Worm (Caenorhabditis elegans) whole organism, L4 larva: ENCODE results near the gene irld-28.
A peak's percentile ranks its signal among the peaks of the same experiment; 100 is the strongest.

Source experiments
- F26F4.8 ChIP-seq: fragments of 200-800 bp; sonication (Bioruptor generic); conservative IDR thresholded peaks from 2 replicates; pipeline ENCODE4 v1.3.6; 2022; ENCODE audit warnings: missing genetic modification characterization, missing compliant biosample characterization
- T20F7.1 ChIP-seq: fragments of 200-800 bp; sonication (Bioruptor generic); optimal IDR thresholded peaks from 2 replicates; lab custom pipeline; 2018; ENCODE audit warnings: mild to moderate bottlenecking, missing genetic modification characterization, missing compliant biosample characterization
- aha-1 ChIP-seq: fragments of 150-350 bp; peaks from one replicate; lab custom pipeline; 2014; ENCODE audit warnings: missing biosample characterization, missing genetic modification characterization
- ces-1 ChIP-seq: fragments of 150-350 bp; sonication (generic microtip); optimal IDR thresholded peaks from 4 replicates; lab custom pipeline; 2014; ENCODE audit warnings: missing biosample characterization, missing genetic modification reagents, missing genetic modification characterization
- dmd-6 ChIP-seq: fragments of 200-800 bp; sonication (Bioruptor generic); IDR thresholded peaks from 2 replicates; pipeline ENCODE4 v1.3.6; 2022; ENCODE audit warnings: missing genetic modification reagents, missing genetic modification characterization, missing compliant biosample characterization
- dmd-8 ChIP-seq: fragments of 200-800 bp; sonication (Bioruptor generic); IDR thresholded peaks from 2 replicates; pipeline ENCODE4 v1.3.6; 2022; ENCODE audit warnings: missing genetic modification characterization, missing compliant biosample characterization
- dve-1 ChIP-seq: sonication (generic microtip); optimal IDR thresholded peaks from 2 replicates; lab custom pipeline; 2017; ENCODE audit warnings: antibody characterized with exemption, mild to moderate bottlenecking, missing genetic modification characterization, missing compliant biosample characterization; ENCODE audit not compliant: insufficient read depth
- gei-8 ChIP-seq: fragments of 200-800 bp; sonication (Bioruptor generic); optimal IDR thresholded peaks from 2 replicates; lab custom pipeline; 2018; ENCODE audit warnings: mild to moderate bottlenecking, missing genetic modification characterization, missing compliant biosample characterization
- hlh-30 ChIP-seq: sonication (generic microtip); optimal IDR thresholded peaks from 2 replicates; lab custom pipeline; 2017; ENCODE audit warnings: antibody characterized with exemption, mild to moderate bottlenecking, missing genetic modification characterization, missing compliant biosample characterization; ENCODE audit not compliant: insufficient read depth
- lim-7 ChIP-seq: fragments of 200-800 bp; sonication (Bioruptor generic); IDR thresholded peaks from 2 replicates; pipeline ENCODE4 v1.3.6; 2022; ENCODE audit warnings: missing genetic modification characterization, missing compliant biosample characterization
- nhr-237 ChIP-seq: sonication (generic microtip); optimal IDR thresholded peaks from 2 replicates; lab custom pipeline; 2017; ENCODE audit warnings: missing biosample characterization, missing genetic modification characterization
- nhr-28 ChIP-seq: fragments of 150-350 bp; optimal IDR thresholded peaks from 2 replicates; lab custom pipeline; 2014; ENCODE audit warnings: missing biosample characterization, missing genetic modification characterization
- nhr-48 ChIP-seq: sonication (generic microtip); optimal IDR thresholded peaks from 2 replicates; lab custom pipeline; 2016; ENCODE audit warnings: mild to moderate bottlenecking, missing genetic modification characterization, missing compliant biosample characterization
- nhr-77 ChIP-seq: fragments of 150-350 bp; optimal IDR thresholded peaks from 2 replicates; lab custom pipeline; 2014; ENCODE audit warnings: missing biosample characterization, missing genetic modification characterization
- pqm-1 ChIP-seq: sonication (generic microtip); optimal IDR thresholded peaks from 2 replicates; lab custom pipeline; 2017; ENCODE audit warnings: missing biosample characterization, missing genetic modification characterization
- rbr-2 ChIP-seq: sonication (generic microtip); optimal IDR thresholded peaks from 2 replicates; lab custom pipeline; 2016; ENCODE audit warnings: missing genotype, missing genetic modification characterization, missing compliant biosample characterization
- zag-1 ChIP-seq: fragments of 150-350 bp; optimal IDR thresholded peaks from 2 replicates; lab custom pipeline; 2014; ENCODE audit warnings: missing biosample characterization, missing genetic modification characterization
- ztf-11 ChIP-seq: fragments of 150-350 bp; optimal IDR thresholded peaks from 2 replicates; lab custom pipeline; 2014; ENCODE audit warnings: missing biosample characterization, missing genetic modification characterization

Gene irld-28

DNA sequence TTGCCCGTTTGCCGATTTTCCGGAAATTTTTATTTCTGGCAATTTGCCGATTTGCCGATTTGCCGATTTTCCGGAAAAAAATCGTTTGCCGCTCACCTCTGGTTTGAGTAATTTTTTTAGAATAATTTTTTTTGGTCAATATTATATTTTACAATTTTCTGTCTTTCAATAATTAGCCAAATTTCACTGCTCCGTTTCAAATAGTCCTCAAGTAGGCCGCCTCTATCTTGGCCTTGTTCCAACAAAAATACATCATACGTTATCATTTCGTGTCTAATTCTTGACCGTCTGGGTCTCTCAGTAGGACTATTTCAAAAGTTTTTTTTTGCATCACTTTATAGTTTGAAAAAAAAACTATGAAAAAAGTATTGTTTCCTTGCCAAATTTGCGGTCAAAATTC lies 43.8 kb downstream of the irld-28 start, which contains the start of gene nhr-115:
Gene nhr-115, plus strand, starts transcription at position 301 of the 400 bp plus-strand sequence.
- TF ChIP-seq pqm-1 (tag; lab: Kevin White, UChicago) (peak; percentile 14), dmd-6 (GFP tag; lab: Robert Waterston, UW) (peak; percentile 26; the same call in 1 of the 2 replicates), nhr-28 (peak; percentile 41), ztf-11 (no peak), F26F4.8 (GFP tag; lab: Robert Waterston, UW) (no peak)

DNA sequence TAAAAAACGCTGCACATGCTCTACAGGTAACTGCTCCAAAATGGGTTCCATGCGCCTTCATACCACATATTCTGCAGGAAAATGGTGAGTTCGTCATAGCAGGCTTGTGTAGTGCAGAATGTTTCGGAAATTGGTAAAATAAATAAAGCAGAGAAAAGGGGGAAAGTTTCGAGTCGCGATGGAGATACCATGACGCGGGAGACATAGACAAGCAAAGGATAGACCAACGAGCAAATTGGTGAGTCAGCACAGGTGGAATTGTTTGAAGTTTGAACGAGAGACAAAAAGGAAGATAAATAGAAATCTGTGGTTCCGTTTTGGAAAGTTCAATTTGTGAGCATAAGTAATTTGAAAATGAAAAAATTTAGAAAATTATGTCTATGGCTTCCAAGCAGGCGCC lies 45.7 kb downstream of the irld-28 start, which contains the start of gene nhr-225:
Gene nhr-225, minus strand, starts transcription at position 146 of the 400 bp plus-strand sequence.
- TF ChIP-seq aha-1 = no peak
- TF ChIP-seq dve-1 = peak; percentile 8
- TF ChIP-seq, all 104 proteins: peak for 1

DNA sequence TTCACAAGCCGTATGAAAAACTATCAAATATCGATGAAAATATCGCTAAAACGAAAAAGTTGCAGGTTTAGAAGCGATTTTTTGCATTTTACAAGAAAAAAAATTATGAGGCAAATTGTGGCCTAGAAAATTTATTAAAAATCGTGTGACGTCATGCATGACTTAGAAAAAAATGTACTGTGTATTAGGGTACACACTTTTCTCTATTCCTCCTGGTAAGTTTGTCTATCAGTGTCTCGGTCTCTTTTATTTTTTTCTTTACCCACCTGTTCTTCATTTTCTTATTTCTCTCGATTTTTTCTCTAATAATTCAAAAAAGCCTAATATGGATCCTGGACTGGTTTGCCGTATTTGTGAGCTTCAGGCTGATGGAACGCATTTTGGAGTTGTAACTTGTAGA lies 50.9 kb downstream of the irld-28 start, which contains the start of gene nhr-227:
Gene nhr-227, plus strand, starts transcription at position 326 of the 400 bp plus-strand sequence.
- TF ChIP-seq gei-8 (no peak), nhr-28 (peak; percentile 51), hlh-30 (tag; lab: Kevin White, UChicago) (peak; percentile 12), nhr-48 (tag; lab: Kevin White, UChicago) (no peak), T20F7.1 (GFP tag; lab: Kevin White, UChicago) (peak; percentile 33), lim-7 (no peak), aha-1 (peak; percentile 75), nhr-237 (tag; lab: Kevin White, UChicago) (no peak), dve-1 (peak; percentile 31), dmd-8 (GFP tag; lab: Robert Waterston, UW) (no peak), ces-1 (GFP tag; lab: Kevin White, UChicago) (no peak), rbr-2 (tag; lab: Kevin White, UChicago) (no peak), nhr-77 (tag; lab: Kevin White, UChicago) (no peak), zag-1 (no peak)
